Worm (Caenorhabditis elegans): Measurements from ENCODE around the gene R07E5.19.

Gene R07E5.19

DNA sequence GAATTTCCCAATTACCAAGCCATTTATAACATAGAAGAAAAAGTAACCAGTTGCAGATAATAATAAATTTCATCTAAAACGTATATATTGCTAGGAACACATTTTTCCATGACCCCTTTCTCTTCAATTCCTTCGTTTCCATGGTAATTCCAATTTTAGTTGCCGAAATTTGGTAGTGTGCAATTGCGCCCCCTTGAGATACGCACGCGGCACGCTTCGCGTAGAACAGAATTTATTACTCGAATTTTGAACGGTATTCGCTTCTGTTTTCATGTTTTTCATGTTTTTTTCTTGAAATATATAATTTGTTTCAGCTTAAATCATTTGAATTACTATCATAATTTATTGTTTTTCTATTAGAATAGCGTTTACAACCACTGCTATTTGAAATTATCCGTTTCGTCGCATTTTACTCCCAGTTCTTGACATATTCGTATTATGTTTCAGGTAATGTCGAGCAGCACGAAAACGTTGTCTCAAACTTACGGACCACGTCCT, 13.5 kb downstream of the R07E5.19 start, which contains the start of the genes R07E5.17 and snfc-5:
Gene R07E5.17 (minus strand): TSS at position 98 of the 498 bp plus-strand sequence.
Gene snfc-5 (plus strand): TSS at position 448 of the 498 bp plus-strand sequence.
- TF ChIP-seq W03F9.2 (tag; optimal IDR thresholded peaks at IDR 0.05) (no peak), dao-5 (tag; optimal IDR thresholded peaks at IDR 0.05) (no peak), him-1 (tag; optimal IDR thresholded peaks at IDR 0.05) (no peak)

DNA sequence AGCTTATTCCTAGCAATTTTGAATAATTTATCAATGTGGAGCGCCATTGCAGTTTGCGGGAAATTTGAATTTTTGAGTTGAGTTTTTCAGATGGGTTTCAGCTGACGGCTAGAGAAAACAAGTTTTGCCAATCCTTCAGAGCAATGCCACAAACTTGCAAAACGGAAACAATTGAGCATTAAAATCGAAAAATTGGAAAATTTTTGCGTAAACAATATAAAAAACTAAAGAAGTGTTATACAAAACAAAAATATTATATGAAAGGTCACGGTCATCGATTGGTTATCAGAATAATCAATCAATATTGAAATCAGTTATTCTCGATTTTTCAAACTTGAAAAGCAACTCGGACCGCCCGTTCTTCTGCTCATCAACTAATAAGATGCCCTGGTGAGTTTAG, 16.7 kb downstream of the R07E5.19 start, which contains the start of gene R07E5.15:
Gene R07E5.15 (plus strand): TSS at position 301 of the 400 bp plus-strand sequence.
- TF ChIP-seq dao-5 (tag; optimal IDR thresholded peaks at IDR 0.05) (no peak), W03F9.2 (tag; optimal IDR thresholded peaks at IDR 0.05) (no peak)

DNA sequence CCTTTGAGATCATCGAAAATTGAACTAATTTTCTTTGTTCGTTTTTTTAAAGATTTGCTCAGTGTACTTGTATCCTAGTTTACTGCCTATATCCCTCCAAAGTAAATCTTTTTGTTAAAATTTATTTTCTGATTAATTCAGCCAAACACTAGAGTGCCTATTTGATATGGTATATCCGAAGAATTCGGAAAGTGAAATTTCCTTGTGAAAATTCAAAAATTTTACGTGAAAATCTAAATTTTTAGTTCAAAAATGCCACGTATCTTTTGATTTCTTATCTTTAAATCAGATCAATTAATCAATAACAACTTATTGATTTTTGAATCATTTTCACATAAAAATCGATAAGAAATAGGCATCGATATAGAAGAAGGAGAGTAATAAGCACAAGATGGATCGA, 19.4 kb downstream of the R07E5.19 start, which contains the start of gene R07E5.6:
Gene R07E5.6 (plus strand): TSS at position 301 of the 400 bp plus-strand sequence.
- TF ChIP-seq him-1 (tag; optimal IDR thresholded peaks at IDR 0.05) (no peak), dao-5 (tag; optimal IDR thresholded peaks at IDR 0.05) (no peak), W03F9.2 (tag; optimal IDR thresholded peaks at IDR 0.05) (no peak)

DNA sequence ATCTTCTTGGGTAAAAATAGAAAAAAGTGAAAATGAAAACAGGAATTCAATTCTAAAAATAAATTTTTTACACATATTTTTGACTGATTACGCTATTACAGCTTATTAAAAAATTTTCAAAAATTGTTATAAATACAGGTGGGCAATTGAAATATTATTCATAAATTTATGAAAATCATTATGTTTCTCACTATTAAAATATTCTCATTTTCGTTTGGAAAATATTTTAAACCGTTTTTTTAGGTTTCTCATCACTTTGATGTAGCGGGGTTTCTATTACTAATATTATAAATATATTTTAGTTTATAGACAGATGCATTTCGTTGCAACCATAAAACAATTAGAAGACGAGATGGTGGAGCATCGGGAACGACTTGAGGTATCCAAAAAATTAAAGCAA, 20.7 kb downstream of the R07E5.19 start, which contains the start of gene R07E5.5:
Gene R07E5.5 (plus strand): TSS at position 301 of the 400 bp plus-strand sequence.
- no peak for TF ChIP-seq him-1 (tag; optimal IDR thresholded peaks at IDR 0.05)
- no peak for TF ChIP-seq dao-5 (tag; optimal IDR thresholded peaks at IDR 0.05)
- TF ChIP-seq W03F9.2 (tag; optimal IDR thresholded peaks at IDR 0.05): no peak

DNA sequence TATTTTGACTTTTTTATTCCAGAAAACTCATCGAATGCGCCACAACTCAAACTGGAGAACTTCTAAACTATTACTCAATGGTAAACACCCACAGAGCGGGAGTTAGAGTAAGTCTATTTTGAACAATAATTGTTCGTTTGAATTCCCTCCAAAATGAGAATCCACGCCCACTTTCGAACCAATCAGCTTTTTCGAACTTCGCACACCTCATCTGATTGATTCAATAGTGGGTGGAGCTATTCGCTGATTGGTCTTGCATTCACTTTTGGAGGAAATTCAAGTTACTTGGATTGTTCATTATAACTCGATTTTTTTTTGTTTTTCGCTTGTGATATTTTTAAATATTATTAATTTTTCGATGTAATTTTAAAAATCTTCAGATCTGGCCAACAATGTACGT, 22.0 kb downstream of the R07E5.19 start:
- TF ChIP-seq him-1 (tag; optimal IDR thresholded peaks at IDR 0.05) (no peak), W03F9.2 (tag; optimal IDR thresholded peaks at IDR 0.05) (no peak), dao-5 (tag; optimal IDR thresholded peaks at IDR 0.05) (no peak)

DNA sequence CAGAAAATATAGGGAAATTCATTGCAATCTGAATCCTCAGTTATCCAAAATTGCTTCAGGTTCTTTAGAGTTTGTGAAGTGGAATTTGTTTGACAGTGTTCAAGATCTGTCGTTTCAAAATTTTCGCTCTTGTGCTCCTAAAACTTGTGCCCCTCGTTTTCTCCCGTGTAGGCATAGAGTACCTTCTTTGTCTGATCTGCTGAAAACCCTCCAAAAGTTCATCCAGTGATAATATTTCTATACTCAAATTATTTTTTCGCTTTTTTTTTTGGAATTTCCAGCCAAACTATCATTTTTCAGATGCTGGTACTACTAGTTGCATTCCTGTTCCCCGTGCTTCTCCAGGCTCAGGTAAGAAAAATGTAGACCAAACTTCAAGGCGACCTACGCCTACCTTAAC, 23.4 kb downstream of the R07E5.19 start, which contains the start of gene R07E5.4:
Gene R07E5.4 (plus strand): TSS at position 301 of the 400 bp plus-strand sequence.
- no peak for TF ChIP-seq dao-5 (tag; optimal IDR thresholded peaks at IDR 0.05)
- no peak for TF ChIP-seq him-1 (tag; optimal IDR thresholded peaks at IDR 0.05)
- TF ChIP-seq W03F9.2 (tag; optimal IDR thresholded peaks at IDR 0.05): no peak

DNA sequence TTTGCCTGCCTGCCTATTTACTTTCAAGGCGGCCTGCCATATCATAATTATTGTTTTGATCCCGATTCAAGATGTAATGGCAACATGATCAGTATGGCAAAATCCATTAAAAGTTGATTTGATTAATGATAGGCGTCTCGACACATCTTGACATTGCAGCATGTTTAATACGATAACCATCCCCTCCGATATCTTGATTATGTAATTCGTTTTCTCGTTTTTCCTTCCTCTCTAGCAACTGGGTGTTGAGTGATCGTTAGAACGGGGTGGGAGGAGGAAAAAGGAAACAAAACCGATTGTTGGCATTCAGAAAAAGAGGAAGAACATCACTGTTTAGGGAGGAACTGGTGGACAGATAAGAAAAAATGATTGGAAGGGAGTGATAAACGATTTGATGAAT, 25.9 kb downstream of the R07E5.19 start:
- TF ChIP-seq W03F9.2 (tag; optimal IDR thresholded peaks at IDR 0.05): no peak
- no peak for TF ChIP-seq dao-5 (tag; optimal IDR thresholded peaks at IDR 0.05)
- TF ChIP-seq him-1 (tag; optimal IDR thresholded peaks at IDR 0.05): no peak

DNA sequence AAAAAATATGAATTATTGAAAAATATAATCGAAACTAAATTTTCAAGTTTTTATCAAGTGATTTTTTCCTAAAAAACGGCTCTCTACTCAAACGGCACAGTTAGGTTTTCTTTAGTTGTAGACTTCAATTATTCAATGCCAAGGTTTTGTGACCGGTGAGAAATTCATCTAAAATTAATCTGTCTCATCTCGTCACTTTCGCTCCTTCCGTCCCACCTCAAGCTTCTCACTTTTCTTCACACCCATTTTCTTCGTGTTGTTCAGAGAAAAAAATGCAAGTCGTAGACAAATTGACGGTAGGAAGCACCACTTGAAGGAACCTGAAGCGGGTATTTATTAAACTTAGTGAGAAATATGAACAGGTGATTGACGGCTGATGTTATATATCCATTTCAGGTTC, 26.5 kb downstream of the R07E5.19 start:
- TF ChIP-seq W03F9.2 (tag; optimal IDR thresholded peaks at IDR 0.05): no peak
- no peak for TF ChIP-seq dao-5 (tag; optimal IDR thresholded peaks at IDR 0.05)
- no peak for TF ChIP-seq him-1 (tag; optimal IDR thresholded peaks at IDR 0.05)

DNA sequence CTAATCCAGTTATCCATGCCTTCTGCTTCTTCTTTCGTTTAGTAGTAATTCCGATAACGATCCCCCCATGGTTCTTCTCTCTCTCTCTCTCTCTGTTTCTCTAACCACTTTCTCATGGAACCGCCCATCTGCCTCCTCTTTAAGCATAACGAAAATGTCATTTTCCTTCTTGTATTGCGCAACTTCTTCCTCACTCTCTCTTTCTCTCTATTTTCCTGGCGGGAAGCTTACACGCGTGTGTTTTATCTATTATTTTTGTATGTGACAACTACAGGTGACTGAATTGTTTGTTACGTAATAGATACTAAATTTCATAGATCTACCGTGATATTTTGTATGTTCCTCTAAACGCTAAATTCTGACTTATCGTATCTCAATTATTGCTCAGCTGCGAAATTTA, 27.4 kb downstream of the R07E5.19 start:
- no peak for TF ChIP-seq dao-5 (tag; optimal IDR thresholded peaks at IDR 0.05)
- no peak for TF ChIP-seq W03F9.2 (tag; optimal IDR thresholded peaks at IDR 0.05)

DNA sequence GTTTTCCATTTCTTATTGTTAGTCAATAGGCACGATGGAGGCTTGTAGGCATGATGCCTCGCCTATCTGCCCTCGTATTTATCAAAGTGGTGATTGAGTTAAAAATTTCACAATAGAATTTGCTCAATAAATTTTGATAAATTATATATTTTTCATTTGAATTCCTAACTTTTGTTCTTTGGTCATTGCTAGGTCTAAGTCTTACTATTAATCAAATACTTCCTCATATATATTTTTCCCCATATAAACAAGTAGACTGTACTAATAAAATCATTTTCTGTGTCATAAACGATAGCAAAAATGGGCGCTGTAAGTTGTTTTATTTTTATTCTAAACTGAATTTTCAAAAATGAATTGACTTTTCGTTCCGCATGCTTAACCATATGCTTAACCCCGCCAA, 33.4 kb downstream of the R07E5.19 start, which contains the start of gene pals-28:
Gene pals-28 (plus strand): TSS at position 301 of the 400 bp plus-strand sequence.
- TF ChIP-seq him-1 (tag; optimal IDR thresholded peaks at IDR 0.05): no peak
- TF ChIP-seq dao-5 (tag; optimal IDR thresholded peaks at IDR 0.05): no peak
- no peak for TF ChIP-seq W03F9.2 (tag; optimal IDR thresholded peaks at IDR 0.05)

DNA sequence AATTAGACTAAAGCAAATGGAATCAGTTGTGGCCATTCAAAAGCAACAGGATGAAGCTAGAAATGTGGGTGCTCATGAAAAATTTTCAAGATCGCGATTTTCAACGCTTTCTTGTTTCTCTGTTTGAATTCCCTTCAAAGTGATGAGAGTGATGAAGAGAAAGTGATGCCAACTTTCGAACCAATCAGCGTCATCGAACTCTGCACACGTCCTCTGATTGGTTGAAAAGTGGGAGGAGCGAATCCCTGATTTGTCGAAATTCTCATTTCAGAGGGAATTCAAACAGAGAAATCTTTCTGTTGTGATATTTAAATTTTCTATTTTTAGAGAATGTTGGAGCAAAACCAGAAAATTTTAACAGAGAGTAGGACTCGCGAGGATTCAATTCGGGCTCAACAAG, 35.7 kb downstream of the R07E5.19 start:
- no peak for TF ChIP-seq dao-5 (tag; optimal IDR thresholded peaks at IDR 0.05)
- no peak for TF ChIP-seq W03F9.2 (tag; optimal IDR thresholded peaks at IDR 0.05)
- TF ChIP-seq him-1 (tag; optimal IDR thresholded peaks at IDR 0.05): no peak

DNA sequence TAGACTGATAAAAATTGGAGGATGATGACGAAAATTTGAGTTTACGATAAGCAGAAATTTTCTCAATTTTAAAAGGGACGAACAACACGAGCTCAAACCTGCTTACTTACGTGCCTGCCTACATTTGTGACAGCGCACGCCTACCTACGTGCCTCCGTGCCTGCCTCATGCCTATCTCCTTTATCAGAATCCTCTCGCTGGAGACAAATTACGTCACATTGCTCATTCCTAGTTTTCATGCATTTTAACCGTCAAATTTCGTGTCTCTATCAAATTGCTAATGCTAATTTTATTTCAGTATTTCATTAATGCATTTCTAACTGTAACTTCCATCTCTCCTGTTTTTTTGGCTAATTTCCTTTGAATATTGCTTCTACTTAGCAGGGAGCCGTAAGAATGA, 36.5 kb downstream of the R07E5.19 start, which contains the start of gene pals-27:
Gene pals-27 (plus strand): TSS at position 301 of the 400 bp plus-strand sequence.
- TF ChIP-seq dao-5 (tag; optimal IDR thresholded peaks at IDR 0.05) (no peak), W03F9.2 (tag; optimal IDR thresholded peaks at IDR 0.05) (no peak), him-1 (tag; optimal IDR thresholded peaks at IDR 0.05) (no peak)

DNA sequence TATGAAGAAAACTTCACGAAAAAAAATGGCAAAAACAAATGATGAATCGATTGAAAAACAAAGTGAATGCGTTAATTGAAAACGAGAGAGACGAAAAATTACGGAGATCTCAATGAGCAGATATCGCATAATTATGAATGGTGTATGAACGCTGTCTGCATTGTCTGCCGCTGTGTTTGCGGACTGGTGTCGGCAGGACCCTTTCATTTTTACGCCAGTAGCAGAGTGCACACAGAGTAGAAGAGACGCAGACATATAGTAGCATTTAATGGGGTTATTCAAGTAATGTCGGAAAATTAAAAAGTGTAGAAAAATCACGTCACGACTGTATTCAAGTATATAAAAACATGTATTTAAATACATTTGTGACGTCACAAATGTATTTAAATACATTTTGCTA, 37.0 kb downstream of the R07E5.19 start:
- TF ChIP-seq W03F9.2 (tag; optimal IDR thresholded peaks at IDR 0.05) (no peak), dao-5 (tag; optimal IDR thresholded peaks at IDR 0.05) (no peak), him-1 (tag; optimal IDR thresholded peaks at IDR 0.05) (no peak)

DNA sequence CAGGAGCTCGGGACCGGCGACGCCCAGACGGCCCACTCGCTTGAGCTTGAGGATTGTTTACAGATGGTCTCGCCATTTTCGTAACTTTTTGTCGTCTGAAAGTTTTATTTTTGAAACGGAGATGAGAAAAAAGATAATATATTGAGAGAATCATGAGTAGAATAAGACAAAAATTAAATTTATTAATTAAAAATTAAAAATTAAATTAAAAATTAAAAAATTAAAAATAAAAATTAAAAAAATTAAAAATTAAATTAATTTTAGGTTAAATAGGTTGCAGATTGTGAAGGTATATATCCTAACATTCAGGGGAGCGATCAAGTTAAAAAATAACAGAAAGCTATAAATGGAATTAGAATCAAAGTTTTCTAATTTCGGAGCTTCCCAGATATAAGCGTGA, 38.1 kb downstream of the R07E5.19 start, which contains the start of gene B0284.3:
Gene B0284.3 (minus strand): TSS at position 101 of the 400 bp plus-strand sequence.
- TF ChIP-seq dao-5 (tag; optimal IDR thresholded peaks at IDR 0.05): no peak
- TF ChIP-seq W03F9.2 (tag; optimal IDR thresholded peaks at IDR 0.05): no peak
- TF ChIP-seq him-1 (tag; optimal IDR thresholded peaks at IDR 0.05): no peak

DNA sequence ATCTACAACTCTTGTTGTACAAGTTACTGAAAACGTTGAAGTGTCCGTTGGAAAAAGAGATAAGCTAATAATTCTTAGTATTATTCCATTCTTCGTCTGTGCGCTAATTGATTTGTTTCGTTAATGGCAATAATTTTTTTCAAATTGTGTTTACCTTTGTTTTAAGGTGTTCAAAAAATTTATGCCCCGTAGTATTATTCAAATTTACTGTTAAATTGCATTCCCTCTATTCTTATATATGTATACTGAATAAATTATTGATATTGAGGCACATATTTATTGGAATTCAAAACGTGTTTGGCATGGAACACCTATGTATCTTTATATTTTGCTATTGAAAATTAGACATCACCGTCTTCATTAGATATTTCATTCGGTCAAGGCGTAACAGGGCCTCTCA, 43.0 kb downstream of the R07E5.19 start, which contains the start of gene pals-26:
Gene pals-26 (plus strand): TSS at position 301 of the 400 bp plus-strand sequence.
- no peak for TF ChIP-seq W03F9.2 (tag; optimal IDR thresholded peaks at IDR 0.05)
- TF ChIP-seq dao-5 (tag; optimal IDR thresholded peaks at IDR 0.05): no peak
- TF ChIP-seq him-1 (tag; optimal IDR thresholded peaks at IDR 0.05): no peak
